Fruit fly (Drosophila melanogaster): ENCODE measurements around the gene 5-HT2A.

Gene 5-HT2A

dm6 chr3R:4654557-4655273 lies 42.0 kb downstream of the 5-HT2A start, which contains the start of gene spartin (continued):
- peak; percentile 15; the same call in 1 of the 3 replicates for TF ChIP-seq CG2199 (GFP tag; IDR thresholded peaks at IDR 0.05)
- TF ChIP-seq CG6813 (GFP tag; optimal IDR thresholded peaks at IDR 0.05): no peak
- no peak for TF ChIP-seq CG10431 (GFP tag; optimal IDR thresholded peaks at IDR 0.05)
- no peak for TF ChIP-seq Stat92E (GFP tag; optimal IDR thresholded peaks at IDR 0.05)
- peak; percentile 59 for TF ChIP-seq Myb (GFP tag; optimal IDR thresholded peaks at IDR 0.05)
- peak; percentile 49 for TF ChIP-seq CG18764 (GFP tag; optimal IDR thresholded peaks at IDR 0.05)
- TF ChIP-seq Oaz (GFP tag; IDR thresholded peaks at IDR 0.05): no peak
- peak; percentile 59 for TF ChIP-seq CG1603 (tag; optimal IDR thresholded peaks at IDR 0.05)
- TF ChIP-seq CG15514 (GFP tag; optimal IDR thresholded peaks at IDR 0.05): peak; percentile 68
- TF ChIP-seq Max (GFP tag; optimal IDR thresholded peaks at IDR 0.05): no peak
- TF ChIP-seq CG14014 (GFP tag; IDR thresholded peaks at IDR 0.05): peak; percentile 21; the same call in 1 of the 2 replicates
- no peak for TF ChIP-seq CG1832 (GFP tag; optimal IDR thresholded peaks at IDR 0.05)
- no peak for TF ChIP-seq CG3995 (GFP tag; optimal IDR thresholded peaks at IDR 0.05)
- peak in 1 of 2 experiments; percentile 19 for TF ChIP-seq dpn (GFP tag; optimal IDR thresholded peaks at IDR 0.05)
- peak; percentile 10 for TF ChIP-seq CG12391 (tag; optimal IDR thresholded peaks at IDR 0.05)
- TF ChIP-seq zfh2 (GFP tag; optimal IDR thresholded peaks at IDR 0.05): peak; percentile 21
- peak; percentile 78 for TF ChIP-seq Dp (GFP tag; optimal IDR thresholded peaks at IDR 0.05)
- TF ChIP-seq Lhr (GFP tag; optimal IDR thresholded peaks at IDR 0.05): no peak
- TF ChIP-seq ken (GFP tag; IDR thresholded peaks at IDR 0.05): no peak
- TF ChIP-seq Med (GFP tag): peak; percentile 85
- peak; percentile 53 for TF ChIP-seq Dref (GFP tag; IDR thresholded peaks at IDR 0.05)
- TF ChIP-seq sens (GFP tag): peak; percentile 79
- peak; percentile 19 for TF ChIP-seq CG10979 (tag; optimal IDR thresholded peaks at IDR 0.05)
- TF ChIP-seq CG16813 (GFP tag; IDR thresholded peaks at IDR 0.05; ENCODE audit: partially characterized antibody): no peak; the same call in 2 of the 3 replicates
- peak; percentile 38 for TF ChIP-seq gsb-n (tag; optimal IDR thresholded peaks at IDR 0.05)
- TF ChIP-seq Ets97D (GFP tag; optimal IDR thresholded peaks at IDR 0.05): peak; percentile 28
- peak; percentile 44 for TF ChIP-seq Scr (GFP tag; IDR thresholded peaks at IDR 0.05; ENCODE audit: partially characterized antibody)
- TF ChIP-seq Doc3 (GFP tag; IDR thresholded peaks at IDR 0.05; ENCODE audit: partially characterized antibody): peak; percentile 39; the same call in 2 of the 3 replicates
- TF ChIP-seq CG8359 (GFP tag; optimal IDR thresholded peaks at IDR 0.05; ENCODE audit: borderline replicate concordance): no peak
- peak; percentile 28 for TF ChIP-seq CG4424 (GFP tag; optimal IDR thresholded peaks at IDR 0.05)
- TF ChIP-seq chinmo (GFP tag; IDR thresholded peaks at IDR 0.05; ENCODE audit: partially characterized antibody): no peak
- peak; percentile 88 for TF ChIP-seq E2f2 (GFP tag; IDR thresholded peaks at IDR 0.05)
- TF ChIP-seq D (optimal IDR thresholded peaks at IDR 0.05): no peak
- no peak for TF ChIP-seq D (GFP tag; optimal IDR thresholded peaks at IDR 0.05)
- peak; percentile 3 for TF ChIP-seq gfzf (GFP tag; optimal IDR thresholded peaks at IDR 0.05)
- TF ChIP-seq NC2α (GFP tag; optimal IDR thresholded peaks at IDR 0.05): no peak
- TF ChIP-seq Ptx1 (GFP tag; IDR thresholded peaks at IDR 0.05): 0 out of 2 replicates have a peak, but pooled peaks have one; percentile 21
- no peak for TF ChIP-seq CG2889 (GFP tag; IDR thresholded peaks at IDR 0.05)
- no peak for TF ChIP-seq cato (GFP tag; optimal IDR thresholded peaks at IDR 0.05; ENCODE audit: borderline replicate concordance)
- no peak for TF ChIP-seq ATbp (GFP tag; optimal IDR thresholded peaks at IDR 0.05)
- no peak for TF ChIP-seq Trl (optimal IDR thresholded peaks at IDR 0.05)
- TF ChIP-seq Trl (GFP tag; optimal IDR thresholded peaks at IDR 0.05): peak; percentile 32
- TF ChIP-seq p53 (GFP tag; optimal IDR thresholded peaks at IDR 0.05): no peak
- TF ChIP-seq hth (optimal IDR thresholded peaks at IDR 0.05): no peak
- TF ChIP-seq CG15601 (tag; optimal IDR thresholded peaks at IDR 0.05): peak; percentile 49
- no peak for TF ChIP-seq esg (GFP tag; conservative IDR thresholded peaks at IDR 0.05)
- TF ChIP-seq CG12236 (GFP tag; optimal IDR thresholded peaks at IDR 0.05): no peak
- TF ChIP-seq CG12659 (GFP tag; optimal IDR thresholded peaks at IDR 0.05): peak; percentile 37
- no peak for TF ChIP-seq so (GFP tag; IDR thresholded peaks at IDR 0.05)
